Fruit fly (Drosophila melanogaster) whole organism, embryonic: ENCODE results near the gene CG10194.

Experiments
- Ada2b ChIP-seq: fragments of 200-800 bp; sonication (Bioruptor generic); IDR thresholded peaks from 2 replicates; pipeline ENCODE4 v1.3.6; 2022; ENCODE audit warnings: missing biosample characterization, missing genetic modification characterization
- BtbVII ChIP-seq: fragments of 200-800 bp; sonication (Bioruptor generic); optimal IDR thresholded peaks from 3 replicates; lab custom pipeline; 2017; ENCODE audit warnings: missing biosample characterization, mild to moderate bottlenecking, missing genetic modification characterization
- CG10543 ChIP-seq: fragments of 200-800 bp; sonication (Bioruptor generic); optimal IDR thresholded peaks from 3 replicates; lab custom pipeline; 2017; ENCODE audit warnings: missing biosample characterization, mild to moderate bottlenecking, missing genetic modification characterization, moderate library complexity
- CG10959 ChIP-seq: fragments of 200-800 bp; sonication (Bioruptor generic); IDR thresholded peaks from 2 replicates; pipeline ENCODE4 v1.3.6; 2022; ENCODE audit warnings: missing biosample characterization, missing genetic modification characterization
- CG12104 ChIP-seq: fragments of 200-800 bp; sonication (Bioruptor generic); optimal IDR thresholded peaks from 3 replicates; lab custom pipeline; 2016; ENCODE audit warnings: missing biosample characterization, missing genetic modification characterization
- CG13287 ChIP-seq: fragments of 200-800 bp; sonication (Bioruptor generic); IDR thresholded peaks from 2 replicates; pipeline ENCODE4 v1.3.6; 2022; ENCODE audit warnings: missing biosample characterization, missing genetic modification characterization; ENCODE audit not compliant: partially characterized antibody
- CG1603 ChIP-seq: fragments of 200-800 bp; sonication (Bioruptor generic); optimal IDR thresholded peaks from 2 replicates; lab custom pipeline; 2019; ENCODE audit warnings: missing biosample characterization, mild to moderate bottlenecking, missing genetic modification characterization, moderate library complexity
- CG30431 ChIP-seq: fragments of 200-800 bp; sonication (Bioruptor generic); optimal IDR thresholded peaks from 2 replicates; lab custom pipeline; 2017; ENCODE audit warnings: missing biosample characterization, missing genetic modification characterization
- CG4404 ChIP-seq: fragments of 200-800 bp; sonication (Bioruptor generic); IDR thresholded peaks from 2 replicates; pipeline ENCODE4 v1.3.6; 2022; ENCODE audit warnings: missing biosample characterization, missing genetic modification characterization
- CG4820 ChIP-seq: fragments of 200-800 bp; sonication (Bioruptor generic); optimal IDR thresholded peaks from 3 replicates; lab custom pipeline; 2016; ENCODE audit warnings: missing biosample characterization, missing genetic modification characterization
- CG6254 ChIP-seq: fragments of 200-800 bp; sonication (Bioruptor generic); optimal IDR thresholded peaks from 3 replicates; lab custom pipeline; 2017; ENCODE audit warnings: mild to moderate bottlenecking, missing biosample characterization, missing genetic modification reagents, missing genetic modification characterization
- CG6765 ChIP-seq: fragments of 200-800 bp; sonication (Bioruptor generic); optimal IDR thresholded peaks from 3 replicates; lab custom pipeline; 2017; ENCODE audit warnings: missing biosample characterization, mild to moderate bottlenecking, missing genetic modification characterization
- CG6854 ChIP-seq: fragments of 200-800 bp; sonication (Bioruptor generic); optimal IDR thresholded peaks from 3 replicates; lab custom pipeline; 2017; ENCODE audit warnings: missing biosample characterization, mild to moderate bottlenecking, missing genetic modification characterization
- CG7556 ChIP-seq: fragments of 200-800 bp; sonication (Bioruptor generic); optimal IDR thresholded peaks from 2 replicates; lab custom pipeline; 2017; ENCODE audit warnings: missing biosample characterization, mild to moderate bottlenecking, missing genetic modification characterization
- CG7839 ChIP-seq: fragments of 200-800 bp; sonication (Bioruptor generic); optimal IDR thresholded peaks from 3 replicates; lab custom pipeline; 2018; ENCODE audit warnings: missing biosample characterization, mild to moderate bottlenecking, missing genetic modification characterization, moderate library complexity
- CG8765 ChIP-seq: fragments of 200-800 bp; sonication (Bioruptor generic); IDR thresholded peaks from 2 replicates; pipeline ENCODE4 v1.3.6; 2022; ENCODE audit warnings: missing biosample characterization, missing genetic modification characterization
- CG8924 ChIP-seq: fragments of 200-800 bp; optimal IDR thresholded peaks from 3 replicates; lab custom pipeline; 2019; ENCODE audit warnings: missing biosample characterization, mild to moderate bottlenecking, missing genetic modification characterization, moderate library complexity
- CG8944 ChIP-seq: fragments of 200-800 bp; sonication (Bioruptor generic); optimal IDR thresholded peaks from 3 replicates; lab custom pipeline; 2016; ENCODE audit warnings: missing biosample characterization, missing genetic modification characterization
- Doc2 ChIP-seq: fragments of 200-800 bp; sonication (Bioruptor generic); IDR thresholded peaks from 2 replicates; pipeline ENCODE4 v1.3.6; 2022; ENCODE audit warnings: missing biosample characterization, missing genetic modification characterization
- H15 ChIP-seq: fragments of 200-800 bp; sonication (Bioruptor generic); IDR thresholded peaks from 3 replicates; pipeline ENCODE4 v1.3.6; 2022; ENCODE audit warnings: missing biosample characterization, missing genetic modification characterization
- HHEX ChIP-seq: fragments of 200-800 bp; sonication (Bioruptor generic); optimal IDR thresholded peaks from 3 replicates; lab custom pipeline; 2017; ENCODE audit warnings: missing biosample characterization, mild to moderate bottlenecking, missing genetic modification characterization, missing genetic modification reagents
- HLH3B ChIP-seq: fragments of 200-800 bp; sonication (Bioruptor generic); IDR thresholded peaks from 2 replicates; pipeline ENCODE4 v1.3.6; 2022; ENCODE audit warnings: missing biosample characterization, missing genetic modification characterization
- Jarid2 ChIP-seq: fragments of 200-800 bp; sonication (Bioruptor generic); optimal IDR thresholded peaks from 3 replicates; lab custom pipeline; 2017; ENCODE audit warnings: mild to moderate bottlenecking, missing biosample characterization, missing genetic modification reagents, missing genetic modification characterization
- MESR4 ChIP-seq: fragments of 200-800 bp; sonication (Bioruptor generic); optimal IDR thresholded peaks from 2 replicates; lab custom pipeline; 2018; ENCODE audit warnings: missing biosample characterization, mild to moderate bottlenecking, missing genetic modification characterization, moderate library complexity
- MTF-1 ChIP-seq: fragments of 200-800 bp; sonication (Bioruptor generic); optimal IDR thresholded peaks from 2 replicates; lab custom pipeline; 2018; ENCODE audit warnings: missing biosample characterization, mild to moderate bottlenecking, missing genetic modification characterization, borderline replicate concordance
- Pdp1 ChIP-seq, 2 experiments: fragments of 200-800 bp; sonication (Bioruptor generic); optimal IDR thresholded peaks; 3 replicates each; lab custom pipeline; 2016; ENCODE audit warnings: missing biosample characterization in 2 of 2, missing genetic modification characterization in 2 of 2, mild to moderate bottlenecking in 1 of 2, moderate library complexity in 1 of 2
- Rfx ChIP-seq: fragments of 200-800 bp; sonication (Bioruptor generic); IDR thresholded peaks from 2 replicates; pipeline ENCODE4 v1.3.6; 2022; ENCODE audit warnings: missing biosample characterization, missing genetic modification characterization
- Six4 ChIP-seq: fragments of 200-800 bp; sonication (Bioruptor generic); optimal IDR thresholded peaks from 2 replicates; lab custom pipeline; 2016; ENCODE audit warnings: missing biosample characterization, missing genetic modification characterization
- Sry-β ChIP-seq: fragments of 200-800 bp; sonication (Bioruptor generic); optimal IDR thresholded peaks from 2 replicates; lab custom pipeline; 2018; ENCODE audit warnings: missing biosample characterization, mild to moderate bottlenecking, missing genetic modification characterization, moderate library complexity
- Stat92E ChIP-seq, 3 experiments: fragments of >200 bp in 2 of 3; fragments of 200-800 bp in 1 of 3; sonication (Bioruptor generic) in 1 of 3; optimal IDR thresholded peaks; 2 replicates each; lab custom pipeline; 2017 to 2019; ENCODE audit warnings: missing biosample characterization in 3 of 3, missing genetic modification characterization in 3 of 3, mild to moderate bottlenecking in 1 of 3, moderate library complexity in 1 of 3
- Trl ChIP-seq, 3 experiments: fragments of >200 bp in 2 of 3; fragments of 200-800 bp in 1 of 3; sonication (Bioruptor generic) in 1 of 3; optimal IDR thresholded peaks; 2 replicates in 1 of 3; 3 replicates in 2 of 3; lab custom pipeline; 2016 to 2017; ENCODE audit warnings: missing biosample characterization in 1 of 3, missing genetic modification characterization in 1 of 3
- amos ChIP-seq: fragments of 200-800 bp; sonication (Bioruptor generic); IDR thresholded peaks from 2 replicates; pipeline ENCODE4 v1.3.6; 2022; ENCODE audit warnings: missing biosample characterization, missing genetic modification characterization; ENCODE audit not compliant: partially characterized antibody
- aop ChIP-seq: fragments of 200-800 bp; sonication (Bioruptor generic); IDR thresholded peaks from 2 replicates; pipeline ENCODE4 v1.3.6; 2022; ENCODE audit warnings: missing biosample characterization, missing genetic modification characterization
- ato ChIP-seq: fragments of 200-800 bp; sonication (Bioruptor generic); IDR thresholded peaks from 2 replicates; pipeline ENCODE4 v1.3.6; 2022; ENCODE audit warnings: missing biosample characterization, missing genetic modification characterization; ENCODE audit not compliant: partially characterized antibody
- croc ChIP-seq: fragments of 200-800 bp; sonication (Bioruptor generic); conservative IDR thresholded peaks from 3 replicates; pipeline ENCODE4 v1.3.6; 2022; ENCODE audit warnings: missing biosample characterization, missing genetic modification characterization
- fd3F ChIP-seq: fragments of 200-800 bp; sonication (Bioruptor generic); optimal IDR thresholded peaks from 2 replicates; lab custom pipeline; 2018; ENCODE audit warnings: missing biosample characterization, mild to moderate bottlenecking, missing genetic modification characterization, moderate library complexity
- ham ChIP-seq: fragments of 200-800 bp; sonication (Bioruptor generic); IDR thresholded peaks from 2 replicates; pipeline ENCODE4 v1.3.6; 2022; ENCODE audit warnings: missing biosample characterization, missing genetic modification characterization
- jigr1 ChIP-seq: fragments of 200-800 bp; sonication (Bioruptor generic); IDR thresholded peaks from 3 replicates; pipeline ENCODE4 v1.3.6; 2022; ENCODE audit warnings: missing biosample characterization, missing genetic modification characterization
- kah ChIP-seq: fragments of 200-800 bp; sonication (Bioruptor generic); optimal IDR thresholded peaks from 2 replicates; lab custom pipeline; 2018; ENCODE audit warnings: missing biosample characterization, mild to moderate bottlenecking, missing genetic modification characterization
- kay ChIP-seq: fragments of 200-800 bp; sonication (Bioruptor generic); optimal IDR thresholded peaks from 2 replicates; lab custom pipeline; 2016; ENCODE audit warnings: missing biosample characterization, missing genetic modification characterization
- lab ChIP-seq: fragments of 200-800 bp; sonication (Bioruptor generic); optimal IDR thresholded peaks from 3 replicates; lab custom pipeline; 2017; ENCODE audit warnings: missing biosample characterization, missing genetic modification characterization, mild to moderate bottlenecking, moderate library complexity, missing genetic modification reagents
- nau ChIP-seq: fragments of 200-800 bp; sonication (Bioruptor generic); optimal IDR thresholded peaks from 3 replicates; lab custom pipeline; 2017; ENCODE audit warnings: missing biosample characterization, mild to moderate bottlenecking, missing genetic modification characterization, missing genetic modification reagents
- pb ChIP-seq: fragments of 200-800 bp; sonication (Bioruptor generic); optimal IDR thresholded peaks from 3 replicates; lab custom pipeline; 2016; ENCODE audit warnings: missing biosample characterization, missing genetic modification characterization
- rib ChIP-seq: fragments of 200-800 bp; sonication (Bioruptor generic); IDR thresholded peaks from 2 replicates; pipeline ENCODE4 v1.3.6; 2022; ENCODE audit warnings: missing biosample characterization, missing genetic modification characterization
- slp2 ChIP-seq: fragments of 200-800 bp; sonication (Bioruptor generic); optimal IDR thresholded peaks from 2 replicates; lab custom pipeline; 2016; ENCODE audit warnings: missing biosample characterization, missing genetic modification characterization
- tll ChIP-seq, 2 experiments: fragments of 200-800 bp in 1 of 2; fragments of >200 bp in 1 of 2; sonication (Bioruptor generic) in 1 of 2; optimal IDR thresholded peaks; 2 replicates each; lab custom pipeline; 2017 to 2019; ENCODE audit warnings: missing biosample characterization in 2 of 2, missing genetic modification characterization in 2 of 2, mild to moderate bottlenecking in 1 of 2, moderate library complexity in 1 of 2
- trh ChIP-seq: fragments of 200-800 bp; sonication (Bioruptor generic); optimal IDR thresholded peaks from 2 replicates; lab custom pipeline; 2016; ENCODE audit warnings: missing biosample characterization, missing genetic modification characterization
- zen2 ChIP-seq: fragments of 200-800 bp; sonication (Bioruptor generic); IDR thresholded peaks from 3 replicates; pipeline ENCODE4 v1.3.6; 2022; ENCODE audit warnings: missing biosample characterization, missing genetic modification characterization; ENCODE audit not compliant: partially characterized antibody

Gene CG10194

dm6 chr2L:19517154-19517814 lies 27.4 kb upstream of the CG10194 start, which contains the start of gene Hasp (continued):
- peak; percentile 91 for TF ChIP-seq zen2
- no peak for TF ChIP-seq fd3F (GFP tag; lab: Kevin White, UChicago)
- TF ChIP-seq BtbVII: no peak
- TF ChIP-seq CG6254 (GFP tag; lab: Kevin White, UChicago): peak; percentile 53
- no peak for TF ChIP-seq lab
- no peak for TF ChIP-seq MESR4 (GFP tag; lab: Kevin White, UChicago)
- no peak for TF ChIP-seq croc
- TF ChIP-seq CG30431 (GFP tag; lab: Kevin White, UChicago): no peak
- peak; percentile 67 for TF ChIP-seq Rfx (GFP tag; lab: Robert Waterston, UW)
- TF ChIP-seq aop (GFP tag; lab: Robert Waterston, UW): no peak
- no peak for TF ChIP-seq Sry-β (GFP tag; lab: Kevin White, UChicago)
- peak; percentile 4 for TF ChIP-seq MTF-1 (GFP tag; lab: Kevin White, UChicago)
- TF ChIP-seq CG12104: peak; percentile 36
- TF ChIP-seq Pdp1 (GFP tag; optimal IDR thresholded peaks at IDR 0.05; lab: Kevin White, UChicago): peak in 1 of 2 experiments; percentile 45
- peak; percentile 45; the same call in 1 of the 2 replicates for TF ChIP-seq HLH3B (GFP tag; lab: Robert Waterston, UW)
- TF ChIP-seq kay (GFP tag; lab: Kevin White, UChicago): peak; percentile 12
- TF ChIP-seq CG7556 (GFP tag; lab: Kevin White, UChicago): peak; percentile 28
- TF ChIP-seq trh (GFP tag; lab: Kevin White, UChicago): peak; percentile 16
- no peak for TF ChIP-seq H15 (GFP tag; lab: Robert Waterston, UW)
- TF ChIP-seq CG8765 (GFP tag; lab: Robert Waterston, UW): no peak
- no peak for TF ChIP-seq ham (GFP tag; lab: Robert Waterston, UW)
- no peak for TF ChIP-seq jigr1
- peak; percentile 37 for TF ChIP-seq CG1603
- peak; percentile 58 for TF ChIP-seq CG4820 (GFP tag; lab: Kevin White, UChicago)
- peak; percentile 31 for TF ChIP-seq slp2
- TF ChIP-seq CG13287: peak; percentile 77
- no peak for TF ChIP-seq rib
- peak; percentile 53; the same call in 1 of the 2 replicates for TF ChIP-seq amos (GFP tag; lab: Robert Waterston, UW)
- TF ChIP-seq CG10543 (GFP tag; lab: Kevin White, UChicago): no peak
- TF ChIP-seq CG10959 (GFP tag; lab: Robert Waterston, UW): no peak
- peak; percentile 39 for TF ChIP-seq HHEX (GFP tag; lab: Kevin White, UChicago)
- no peak for TF ChIP-seq nau
- 0 out of 2 replicates have a peak, but pooled peaks have one; percentile 23 for TF ChIP-seq Ada2b (GFP tag; lab: Robert Waterston, UW)
- peak; percentile 83 for TF ChIP-seq CG7839 (tag; lab: Kevin White, UChicago)
- TF ChIP-seq CG6765 (GFP tag; lab: Kevin White, UChicago): no peak
- TF ChIP-seq CG6854: peak; percentile 46
- TF ChIP-seq ato (GFP tag; lab: Robert Waterston, UW): peak; percentile 88
- TF ChIP-seq CG4404: no peak
- no peak for TF ChIP-seq pb (GFP tag; lab: Kevin White, UChicago)
- TF ChIP-seq tll (GFP tag; optimal IDR thresholded peaks at IDR 0.05; lab: Kevin White, UChicago): no peak
- TF ChIP-seq Doc2 (GFP tag; lab: Robert Waterston, UW): no peak
- TF ChIP-seq kah (GFP tag; lab: Kevin White, UChicago): peak; percentile 28
- no peak for TF ChIP-seq Stat92E (GFP tag; optimal IDR thresholded peaks at IDR 0.05; lab: Kevin White, UChicago)
- TF ChIP-seq Jarid2 (GFP tag; lab: Kevin White, UChicago): no peak
- TF ChIP-seq CG8944 (GFP tag; lab: Kevin White, UChicago): no peak
- TF ChIP-seq Trl (optimal IDR thresholded peaks at IDR 0.05; lab: Kevin White, UChicago): peak; percentile 11 to 19
- no peak for TF ChIP-seq Trl (GFP tag; optimal IDR thresholded peaks at IDR 0.05; lab: Kevin White, UChicago)
- TF ChIP-seq Six4 (GFP tag; lab: Kevin White, UChicago): peak; percentile 77
- TF ChIP-seq CG8924 (tag; lab: Kevin White, UChicago): peak; percentile 9
